Worm (Caenorhabditis elegans): ENCODE measurements around the gene sod-4.

sod-4 gene

DNA sequence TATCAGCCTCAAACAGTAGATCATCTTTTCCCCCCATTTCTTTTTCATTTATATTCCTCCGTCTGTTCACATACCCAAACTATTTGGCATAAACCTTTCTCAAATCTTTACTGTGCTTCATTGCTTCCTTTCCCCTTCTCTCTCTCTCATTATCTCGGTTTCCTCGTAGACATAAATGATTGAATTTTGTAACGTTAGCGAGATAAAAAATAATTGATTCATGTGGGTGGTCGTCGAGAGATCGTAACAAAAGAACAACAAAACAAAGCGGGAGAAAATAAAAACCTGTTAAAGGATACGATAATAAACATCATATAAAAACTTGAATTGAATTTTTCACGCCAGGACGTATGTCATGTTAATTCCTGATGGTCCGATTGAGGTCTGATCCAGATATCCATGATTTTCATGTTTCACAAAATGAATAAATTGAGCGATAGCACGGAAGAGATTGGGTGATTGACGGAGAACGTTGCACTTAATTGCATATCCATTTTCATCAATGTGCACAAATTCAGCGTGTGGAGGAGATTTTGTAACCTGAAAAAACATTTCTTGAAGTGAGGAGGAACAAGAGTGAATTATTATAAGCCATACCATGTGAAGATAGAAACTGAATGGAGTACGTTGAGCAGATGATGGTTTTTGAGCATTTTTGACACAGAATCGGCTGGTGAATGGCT, 37.2 kb downstream of the sod-4 start (continued):
- TF ChIP-seq F33H1.4 (GFP tag; IDR thresholded peaks at IDR 0.05) (no peak), somi-1 (GFP tag; optimal IDR thresholded peaks at IDR 0.05) (no peak), let-607 (tag; optimal IDR thresholded peaks at IDR 0.05) (peak in 1 of 2 experiments; percentile 13), ztf-25 (GFP tag; IDR thresholded peaks at IDR 0.05) (no peak), him-1 (tag; optimal IDR thresholded peaks at IDR 0.05) (peak; percentile 33), B0336.3 (GFP tag; IDR thresholded peaks at IDR 0.05) (peak; percentile 89), B0035.1 (tag; optimal IDR thresholded peaks at IDR 0.05) (peak; percentile 20), repo-1 (tag; optimal IDR thresholded peaks at IDR 0.05) (peak; percentile 37), madf-10 (tag; optimal IDR thresholded peaks at IDR 0.05) (no peak), unc-62 (GFP tag; optimal IDR thresholded peaks at IDR 0.05) (no peak), F52B5.7 (tag; optimal IDR thresholded peaks at IDR 0.05) (no peak), cebp-1 (GFP tag; IDR thresholded peaks at IDR 0.05) (no peak), cebp-1 (tag; optimal IDR thresholded peaks at IDR 0.05) (peak; percentile 36), snpc-4 (GFP tag; optimal IDR thresholded peaks at IDR 0.05) (no peak), snpc-4 (tag; optimal IDR thresholded peaks at IDR 0.05) (peak in 1 of 4 experiments; percentile 40), tbx-9 (tag; optimal IDR thresholded peaks at IDR 0.05; ENCODE audit: borderline replicate concordance) (peak; percentile 43), madf-6 (GFP tag; IDR thresholded peaks at IDR 0.05) (peak; percentile 41; the same call in 1 of the 2 replicates), xnd-1 (tag; optimal IDR thresholded peaks at IDR 0.05) (peak; percentile 48), lin-54 (GFP tag; optimal IDR thresholded peaks at IDR 0.05) (peak; percentile 48), ama-1 (optimal IDR thresholded peaks at IDR 0.05) (no peak), ama-1 (GFP tag; optimal IDR thresholded peaks at IDR 0.05) (peak in 1 of 2 experiments; percentile 16), mcd-1 (GFP tag; IDR thresholded peaks at IDR 0.05) (0 out of 2 replicates have a peak, but pooled peaks have one; percentile 20), lsl-1 (GFP tag; optimal IDR thresholded peaks at IDR 0.05) (peak; percentile 1), ceh-91 (GFP tag; IDR thresholded peaks at IDR 0.05) (no peak), snpc-1.3 (tag; optimal IDR thresholded peaks at IDR 0.05; ENCODE audit: insufficient read depth) (peak; percentile 37), dpff-1 (tag; optimal IDR thresholded peaks at IDR 0.05) (peak; percentile 30), hlh-26 (GFP tag; conservative IDR thresholded peaks at IDR 0.05) (no peak), snpc-1.1 (tag; optimal IDR thresholded peaks at IDR 0.05; ENCODE audit: insufficient read depth) (peak; percentile 33), Y53F4B.3 (GFP tag; IDR thresholded peaks at IDR 0.05) (0 out of 2 replicates have a peak, but pooled peaks have one; percentile 22)

DNA sequence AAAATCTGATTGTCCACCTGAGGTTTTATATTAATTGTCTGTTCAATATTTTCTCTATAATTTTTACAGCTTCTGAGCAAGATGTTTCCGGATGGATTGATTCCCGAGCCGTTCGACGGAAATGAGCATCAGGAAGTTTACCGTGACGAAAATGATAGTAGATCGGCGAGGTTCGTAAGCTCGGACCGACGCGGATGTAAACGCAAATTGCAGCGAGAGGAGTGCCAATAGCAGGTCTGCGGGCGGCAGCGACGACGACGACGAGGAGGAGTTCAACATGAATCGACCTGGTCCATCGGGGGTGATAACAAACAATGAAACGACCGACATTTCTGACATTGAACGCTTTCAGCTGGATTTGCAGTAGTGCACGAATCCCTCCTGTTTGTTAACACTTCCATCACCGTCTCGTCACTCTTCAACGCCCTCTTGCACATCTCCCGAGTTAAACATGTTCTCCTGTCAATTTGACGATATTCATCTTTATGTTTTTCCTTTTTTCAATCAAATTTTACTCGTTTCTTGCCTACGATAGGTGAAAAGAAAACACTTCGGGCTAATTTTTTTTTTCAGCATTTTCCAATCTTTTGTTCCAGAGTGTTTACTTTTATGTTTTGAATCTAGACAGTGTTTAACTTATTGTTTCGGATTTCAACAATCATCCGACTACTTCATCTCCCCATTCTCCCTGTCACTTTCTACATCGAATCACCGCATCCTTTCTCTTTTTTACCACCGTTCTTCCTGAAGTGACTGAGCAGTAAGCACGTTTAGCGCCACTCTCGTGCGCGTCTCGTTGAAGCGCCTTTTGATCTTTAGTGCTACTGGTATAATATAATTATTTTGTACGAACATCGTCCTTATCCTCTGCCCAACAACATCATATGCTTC, 38.0 kb downstream of the sod-4 start:
- TF ChIP-seq unc-62 (GFP tag; optimal IDR thresholded peaks at IDR 0.05) (no peak), sptf-2 (GFP tag; optimal IDR thresholded peaks at IDR 0.05) (no peak), B0336.3 (GFP tag; IDR thresholded peaks at IDR 0.05) (no peak), F52B5.7 (tag; optimal IDR thresholded peaks at IDR 0.05) (peak; percentile 21), F23B12.7 (tag; optimal IDR thresholded peaks at IDR 0.05; ENCODE audit: insufficient read depth) (no peak), ceh-27 (GFP tag; optimal IDR thresholded peaks at IDR 0.05) (no peak), lin-40 (tag; optimal IDR thresholded peaks at IDR 0.05) (no peak), F10E7.11 (tag; optimal IDR thresholded peaks at IDR 0.05) (no peak), ceh-100 (GFP tag; IDR thresholded peaks at IDR 0.05) (peak; percentile 16; the same call in 1 of the 2 replicates), athp-1 (tag; optimal IDR thresholded peaks at IDR 0.05) (no peak), madf-8 (GFP tag; conservative IDR thresholded peaks at IDR 0.05) (no peak), nhr-90 (tag; optimal IDR thresholded peaks at IDR 0.05) (no peak), Y79H2A.3 (GFP tag; conservative IDR thresholded peaks at IDR 0.05) (peak; percentile 31; the same call in 1 of the 2 replicates), zfh-2 (GFP tag; conservative IDR thresholded peaks at IDR 0.05) (peak; percentile 59), Y53G8AR.9 (GFP tag; conservative IDR thresholded peaks at IDR 0.05) (no peak), sea-2 (GFP tag; IDR thresholded peaks at IDR 0.05) (no peak), ztf-25 (GFP tag; IDR thresholded peaks at IDR 0.05) (no peak), sdz-38 (tag; optimal IDR thresholded peaks at IDR 0.05) (no peak), attf-3 (GFP tag; conservative IDR thresholded peaks at IDR 0.05) (no peak), F49E8.2 (tag; optimal IDR thresholded peaks at IDR 0.05; ENCODE audit: insufficient read depth) (no peak)

Measured in whole organism, young adult.